Worm (Caenorhabditis elegans): ENCODE data around the gene sqv-1.

DNA sequence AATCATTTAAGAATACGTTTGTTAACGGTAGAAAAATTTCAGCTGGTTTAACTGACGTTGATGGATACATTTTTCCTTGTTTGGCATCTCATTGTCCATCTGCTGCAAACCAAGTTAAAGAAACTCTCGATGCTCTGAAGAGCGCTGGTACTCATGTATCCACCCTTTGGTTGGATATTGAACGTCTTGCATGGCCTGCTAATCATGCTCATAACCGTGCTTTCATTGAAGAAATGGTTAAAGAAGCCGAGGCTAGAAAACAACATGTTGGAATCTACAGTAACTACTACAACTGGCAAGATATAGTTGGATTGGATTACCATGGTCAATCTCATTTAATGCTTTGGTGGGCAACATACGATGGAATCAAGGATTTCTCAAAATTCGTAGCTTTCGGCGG is 27.9 kb upstream of the sqv-1 start:
- TF ChIP-seq tbx-2 (tag; optimal IDR thresholded peaks at IDR 0.05), result no peak
- TF ChIP-seq nhr-11 (tag; optimal IDR thresholded peaks at IDR 0.05), result no peak
- TF ChIP-seq pha-4 (tag; optimal IDR thresholded peaks at IDR 0.05), result no peak
- TF ChIP-seq hlh-30 (tag; optimal IDR thresholded peaks at IDR 0.05; ENCODE audit: insufficient read depth), result no peak
- no peak for TF ChIP-seq rnt-1 (tag; optimal IDR thresholded peaks at IDR 0.05)
- TF ChIP-seq ceh-18 (tag; optimal IDR thresholded peaks at IDR 0.05), result no peak
- TF ChIP-seq K09A11.1 (tag; optimal IDR thresholded peaks at IDR 0.05; ENCODE audit: insufficient read depth), result no peak
- no peak for TF ChIP-seq fkh-10 (GFP tag; optimal IDR thresholded peaks at IDR 0.05)
- no peak for TF ChIP-seq ceh-19 (GFP tag; optimal IDR thresholded peaks at IDR 0.05)
- TF ChIP-seq ama-1 (optimal IDR thresholded peaks at IDR 0.05), result no peak
- no peak for TF ChIP-seq dmd-4 (tag; optimal IDR thresholded peaks at IDR 0.05; ENCODE audit: borderline replicate concordance)
- no peak for TF ChIP-seq elt-2 (tag; optimal IDR thresholded peaks at IDR 0.05)
- no peak for TF ChIP-seq C08G9.2 (tag; optimal IDR thresholded peaks at IDR 0.05)
